Fruit fly (Drosophila melanogaster) whole organism, embryonic: ENCODE results near the gene CG31637.
A peak's percentile ranks its signal among the peaks of the same experiment; 100 is the strongest.

ENCODE experiments used
- Aef1 ChIP-seq: fragments of 200-800 bp; sonication (Bioruptor generic); IDR thresholded peaks from 3 replicates; pipeline ENCODE4 v1.3.6; 2022; ENCODE audit warnings: missing biosample characterization, missing genetic modification characterization
- Asciz ChIP-seq: fragments of 200-800 bp; sonication (Bioruptor generic); optimal IDR thresholded peaks from 2 replicates; lab custom pipeline; 2017; ENCODE audit warnings: missing biosample characterization, mild to moderate bottlenecking, missing genetic modification characterization, missing genetic modification reagents
- Awh ChIP-seq: fragments of 200-800 bp; sonication (Bioruptor generic); IDR thresholded peaks from 2 replicates; pipeline ENCODE4, ENCODE4 v1.3.6; 2022; ENCODE audit warnings: missing biosample characterization, missing genetic modification characterization
- BtbVII ChIP-seq: fragments of 200-800 bp; sonication (Bioruptor generic); optimal IDR thresholded peaks from 3 replicates; lab custom pipeline; 2017; ENCODE audit warnings: missing biosample characterization, mild to moderate bottlenecking, missing genetic modification characterization
- C15 ChIP-seq: fragments of 200-800 bp; sonication (Bioruptor generic); IDR thresholded peaks from 3 replicates; pipeline ENCODE4 v1.3.6; 2022; ENCODE audit warnings: missing biosample characterization, missing genetic modification characterization
- CG1024 ChIP-seq: fragments of 200-800 bp; sonication (Bioruptor generic); IDR thresholded peaks from 2 replicates; pipeline ENCODE4 v1.3.6; 2022; ENCODE audit warnings: missing biosample characterization, missing genetic modification characterization
- CG11085 ChIP-seq: fragments of 200-800 bp; sonication (Bioruptor generic); IDR thresholded peaks from 2 replicates; pipeline ENCODE4 v1.3.6; 2022; ENCODE audit warnings: missing biosample characterization, missing genetic modification characterization
- CG11093 ChIP-seq: fragments of 200-800 bp; sonication (Bioruptor generic); IDR thresholded peaks from 3 replicates; pipeline ENCODE4 v1.3.6; 2022; ENCODE audit warnings: missing biosample characterization, missing genetic modification characterization
- CG12071 ChIP-seq: fragments of 200-800 bp; sonication (Bioruptor generic); optimal IDR thresholded peaks from 3 replicates; lab custom pipeline; 2018; ENCODE audit warnings: missing biosample characterization, mild to moderate bottlenecking, missing genetic modification characterization
- CG12299 ChIP-seq: fragments of 200-800 bp; sonication (Bioruptor generic); optimal IDR thresholded peaks from 2 replicates; lab custom pipeline; 2018; ENCODE audit warnings: missing biosample characterization, mild to moderate bottlenecking, missing genetic modification characterization
- CG1233 ChIP-seq: fragments of 200-800 bp; sonication (Bioruptor generic); optimal IDR thresholded peaks from 4 replicates; lab custom pipeline; 2018; ENCODE audit warnings: missing biosample characterization, mild to moderate bottlenecking, missing genetic modification characterization
- CG1602 ChIP-seq: fragments of 200-800 bp; sonication (Bioruptor generic); optimal IDR thresholded peaks from 3 replicates; lab custom pipeline; 2016; ENCODE audit warnings: missing biosample characterization, missing genetic modification characterization
- CG16815 ChIP-seq: fragments of 200-800 bp; sonication (Bioruptor generic); optimal IDR thresholded peaks from 3 replicates; lab custom pipeline; 2017; ENCODE audit warnings: missing biosample characterization, mild to moderate bottlenecking, missing genetic modification characterization
- CG2202 ChIP-seq: fragments of 200-800 bp; sonication (Bioruptor generic); optimal IDR thresholded peaks from 2 replicates; lab custom pipeline; 2018; ENCODE audit warnings: missing biosample characterization, mild to moderate bottlenecking, missing genetic modification characterization
- CG31224 ChIP-seq: fragments of 200-800 bp; sonication (Bioruptor generic); IDR thresholded peaks from 2 replicates; pipeline ENCODE4 v1.3.6; 2022; ENCODE audit warnings: missing biosample characterization, missing genetic modification characterization
- CG31441 ChIP-seq: fragments of 200-800 bp; sonication (Bioruptor generic); IDR thresholded peaks from 2 replicates; pipeline ENCODE4 v1.3.6; 2022; ENCODE audit warnings: missing biosample characterization, missing genetic modification characterization
- CG3163 ChIP-seq: fragments of 200-800 bp; sonication (Bioruptor generic); optimal IDR thresholded peaks from 3 replicates; lab custom pipeline; 2016; ENCODE audit warnings: missing biosample characterization, missing genetic modification characterization
- CG33213 ChIP-seq: fragments of 200-800 bp; sonication (Bioruptor generic); optimal IDR thresholded peaks from 3 replicates; lab custom pipeline; 2016; ENCODE audit warnings: missing biosample characterization, missing genetic modification characterization
- CG34224 ChIP-seq: fragments of 200-800 bp; sonication (Bioruptor generic); IDR thresholded peaks from 3 replicates; pipeline ENCODE4 v1.3.6; 2022; ENCODE audit warnings: missing biosample characterization, missing genetic modification characterization; ENCODE audit not compliant: partially characterized antibody
- CG4360 ChIP-seq: fragments of 200-800 bp; sonication (Bioruptor generic); IDR thresholded peaks from 2 replicates; pipeline ENCODE4 v1.3.6; 2022; ENCODE audit warnings: missing biosample characterization, missing genetic modification characterization
- CG8089 ChIP-seq: fragments of 200-800 bp; sonication (Bioruptor generic); optimal IDR thresholded peaks from 3 replicates; lab custom pipeline; 2016; ENCODE audit warnings: missing biosample characterization, missing genetic modification characterization
- Deaf1 ChIP-seq: fragments of 200-800 bp; optimal IDR thresholded peaks from 3 replicates; lab custom pipeline; 2019; ENCODE audit warnings: missing biosample characterization, mild to moderate bottlenecking, missing genetic modification characterization, moderate library complexity
- Dek ChIP-seq: fragments of 200-800 bp; sonication (Bioruptor generic); optimal IDR thresholded peaks from 3 replicates; lab custom pipeline; 2019; ENCODE audit warnings: missing biosample characterization, mild to moderate bottlenecking, missing genetic modification characterization, moderate library complexity
- Dref ChIP-seq: fragments of 200-800 bp; sonication (Bioruptor generic); IDR thresholded peaks from 2 replicates; pipeline ENCODE4 v1.3.6; 2022; ENCODE audit warnings: missing biosample characterization, missing genetic modification characterization
- Gsc ChIP-seq: fragments of 200-800 bp; sonication (Bioruptor generic); IDR thresholded peaks from 2 replicates; pipeline ENCODE4 v1.3.6; 2022; ENCODE audit warnings: missing biosample characterization, missing genetic modification characterization
- H2.0 ChIP-seq: fragments of 200-800 bp; sonication (Bioruptor generic); IDR thresholded peaks from 2 replicates; pipeline ENCODE4 v1.3.6; 2022; ENCODE audit warnings: missing biosample characterization, missing genetic modification characterization
- Hmr ChIP-seq: fragments of 200-800 bp; sonication (Bioruptor generic); optimal IDR thresholded peaks from 3 replicates; lab custom pipeline; 2017; ENCODE audit warnings: mild to moderate bottlenecking, missing biosample characterization, missing genetic modification reagents, missing genetic modification characterization
- Hsf ChIP-seq: fragments of 200-800 bp; sonication (Bioruptor generic); optimal IDR thresholded peaks from 3 replicates; lab custom pipeline; 2016; ENCODE audit warnings: missing biosample characterization, missing genetic modification characterization
- MTF-1 ChIP-seq: fragments of 200-800 bp; sonication (Bioruptor generic); optimal IDR thresholded peaks from 2 replicates; lab custom pipeline; 2018; ENCODE audit warnings: missing biosample characterization, mild to moderate bottlenecking, missing genetic modification characterization, borderline replicate concordance
- Meics ChIP-seq: fragments of 200-800 bp; sonication (Bioruptor generic); optimal IDR thresholded peaks from 2 replicates; lab custom pipeline; 2017; ENCODE audit warnings: missing biosample characterization, mild to moderate bottlenecking, missing genetic modification characterization
- NfI ChIP-seq: fragments of 200-800 bp; sonication (Bioruptor generic); optimal IDR thresholded peaks from 3 replicates; lab custom pipeline; 2018; ENCODE audit warnings: missing biosample characterization, mild to moderate bottlenecking, missing genetic modification characterization, moderate library complexity
- Oli ChIP-seq: fragments of 200-800 bp; sonication (Bioruptor generic); optimal IDR thresholded peaks from 2 replicates; lab custom pipeline; 2018; ENCODE audit warnings: missing biosample characterization, mild to moderate bottlenecking, missing genetic modification characterization, moderate library complexity
- Ptx1 ChIP-seq: fragments of 200-800 bp; sonication (Bioruptor generic); IDR thresholded peaks from 2 replicates; pipeline ENCODE4 v1.3.6; 2022; ENCODE audit warnings: missing biosample characterization, missing genetic modification characterization
- ac ChIP-seq: fragments of 200-800 bp; sonication (Bioruptor generic); optimal IDR thresholded peaks from 3 replicates; lab custom pipeline; 2017; ENCODE audit warnings: missing biosample characterization, mild to moderate bottlenecking, missing genetic modification characterization
- caup ChIP-seq: fragments of 200-800 bp; sonication (Bioruptor generic); optimal IDR thresholded peaks from 3 replicates; lab custom pipeline; 2017; ENCODE audit warnings: missing biosample characterization, mild to moderate bottlenecking, missing genetic modification characterization, moderate library complexity; ENCODE audit not compliant: severe bottlenecking
- cg ChIP-seq: fragments of 200-800 bp; sonication (Bioruptor generic); optimal IDR thresholded peaks from 3 replicates; lab custom pipeline; 2019; ENCODE audit warnings: missing biosample characterization, mild to moderate bottlenecking, missing genetic modification characterization, moderate library complexity
- crc ChIP-seq: fragments of 200-800 bp; sonication (Bioruptor generic); optimal IDR thresholded peaks from 2 replicates; lab custom pipeline; 2016; ENCODE audit warnings: missing biosample characterization, missing genetic modification characterization
- dmrt99B ChIP-seq: fragments of 200-800 bp; sonication (Bioruptor generic); optimal IDR thresholded peaks from 2 replicates; lab custom pipeline; 2018; ENCODE audit warnings: missing biosample characterization, mild to moderate bottlenecking, missing genetic modification characterization, moderate library complexity
- hb ChIP-seq: fragments of 200-800 bp; sonication (Bioruptor generic); IDR thresholded peaks from 3 replicates; pipeline ENCODE4 v1.3.6; 2022; ENCODE audit warnings: missing biosample characterization, missing genetic modification characterization; ENCODE audit not compliant: partially characterized antibody
- hth ChIP-seq: fragments of >200 bp; optimal IDR thresholded peaks from 2 replicates; lab custom pipeline; 2017; ENCODE audit warnings: inconsistent platforms
- kay ChIP-seq: fragments of 200-800 bp; sonication (Bioruptor generic); optimal IDR thresholded peaks from 2 replicates; lab custom pipeline; 2016; ENCODE audit warnings: missing biosample characterization, missing genetic modification characterization
- maf-S ChIP-seq: fragments of 200-800 bp; sonication (Bioruptor generic); optimal IDR thresholded peaks from 2 replicates; lab custom pipeline; 2016; ENCODE audit warnings: missing biosample characterization, missing genetic modification characterization
- nmo ChIP-seq: fragments of 200-800 bp; sonication (Bioruptor generic); optimal IDR thresholded peaks from 2 replicates; lab custom pipeline; 2018; ENCODE audit warnings: missing biosample characterization, mild to moderate bottlenecking, missing genetic modification characterization, moderate library complexity
- pum ChIP-seq: fragments of 200-800 bp; sonication (Bioruptor generic); optimal IDR thresholded peaks from 2 replicates; lab custom pipeline; 2016; ENCODE audit warnings: missing biosample characterization, missing genetic modification characterization
- run ChIP-seq: fragments of 200-800 bp; sonication (Bioruptor generic); optimal IDR thresholded peaks from 3 replicates; lab custom pipeline; 2018; ENCODE audit warnings: missing biosample characterization, mild to moderate bottlenecking, missing genetic modification characterization
- shn ChIP-seq: fragments of 200-800 bp; sonication (Bioruptor generic); optimal IDR thresholded peaks from 3 replicates; lab custom pipeline; 2016; ENCODE audit warnings: missing biosample characterization, missing genetic modification characterization
- sima ChIP-seq: fragments of 200-800 bp; sonication (Bioruptor generic); optimal IDR thresholded peaks from 2 replicates; lab custom pipeline; 2016; ENCODE audit warnings: missing biosample characterization, missing genetic modification characterization
- tx ChIP-seq: fragments of 200-800 bp; sonication (Bioruptor generic); optimal IDR thresholded peaks from 2 replicates; lab custom pipeline; 2016; ENCODE audit warnings: missing biosample characterization, missing genetic modification characterization
- zen ChIP-seq: fragments of 200-800 bp; sonication (Bioruptor generic); optimal IDR thresholded peaks from 3 replicates; lab custom pipeline; 2018; ENCODE audit warnings: missing biosample characterization, mild to moderate bottlenecking, missing genetic modification characterization, moderate library complexity

Gene CG31637

dm6 chr2L:6473076-6474037 is 25.1 kb upstream of the CG31637 start, which contains the start of gene mmy (continued):
- peak; percentile 82 for TF ChIP-seq CG4360 (GFP tag; lab: Robert Waterston, UW)
- TF ChIP-seq Aef1 (GFP tag; lab: Robert Waterston, UW) = peak; percentile 86
- TF ChIP-seq kay (GFP tag; lab: Kevin White, UChicago) = no peak
- peak; percentile 56 for TF ChIP-seq Dek (tag; lab: Kevin White, UChicago)
- TF ChIP-seq CG2202 (tag; lab: Kevin White, UChicago) = no peak
- TF ChIP-seq CG33213 (GFP tag; lab: Kevin White, UChicago) = peak; percentile 53
- TF ChIP-seq Deaf1 (tag; lab: Kevin White, UChicago) = peak; percentile 24
- TF ChIP-seq ac (GFP tag; lab: Kevin White, UChicago) = no peak
- TF ChIP-seq CG34224 (GFP tag; lab: Robert Waterston, UW) = no peak; the same call in 2 of the 3 replicates
- TF ChIP-seq zen (tag; lab: Kevin White, UChicago) = no peak
- TF ChIP-seq BtbVII (GFP tag; lab: Kevin White, UChicago) = peak; percentile 23
- TF ChIP-seq CG8089 (GFP tag; lab: Kevin White, UChicago) = peak; percentile 4
- TF ChIP-seq Gsc (GFP tag; lab: Robert Waterston, UW) = no peak
- peak; percentile 62 for TF ChIP-seq Ptx1
- TF ChIP-seq NfI (GFP tag; lab: Kevin White, UChicago) = peak; percentile 27
- TF ChIP-seq caup (GFP tag; lab: Kevin White, UChicago) = peak; percentile 4
- peak; percentile 44 for TF ChIP-seq Asciz (GFP tag; lab: Kevin White, UChicago)
- TF ChIP-seq CG16815 = no peak
- TF ChIP-seq Dref (GFP tag; lab: Robert Waterston, UW) = peak; percentile 76
- TF ChIP-seq C15 (GFP tag; lab: Robert Waterston, UW) = no peak
- peak; percentile 43 for TF ChIP-seq CG12299
- TF ChIP-seq Hsf (GFP tag; lab: Kevin White, UChicago) = peak; percentile 1
- peak; percentile 66 for TF ChIP-seq CG31441 (GFP tag; lab: Robert Waterston, UW)
- peak; percentile 71 for TF ChIP-seq Oli (tag; lab: Kevin White, UChicago)
- peak; percentile 18 for TF ChIP-seq tx (GFP tag; lab: Kevin White, UChicago)
- no peak for TF ChIP-seq sima (GFP tag; lab: Kevin White, UChicago)
- no peak for TF ChIP-seq hth (lab: Kevin White, UChicago)
- no peak for TF ChIP-seq CG11093
- TF ChIP-seq Awh (GFP tag; lab: Robert Waterston, UW) = 0 out of 2 replicates have a peak, but pooled peaks have one; percentile 21
- peak; percentile 39 for TF ChIP-seq CG3163 (GFP tag; lab: Kevin White, UChicago)
- TF ChIP-seq CG11085 (GFP tag; lab: Robert Waterston, UW) = no peak
- no peak for TF ChIP-seq CG1024
- peak; percentile 13 for TF ChIP-seq maf-S (GFP tag; lab: Kevin White, UChicago)
- TF ChIP-seq H2.0 (GFP tag; lab: Robert Waterston, UW) = no peak; the same call in 1 of the 2 replicates
- peak; percentile 56 for TF ChIP-seq Hmr
- peak; percentile 81 for TF ChIP-seq dmrt99B (tag; lab: Kevin White, UChicago)
- TF ChIP-seq pum = no peak
- TF ChIP-seq crc (GFP tag; lab: Kevin White, UChicago) = peak; percentile 17
- TF ChIP-seq hb (GFP tag; lab: Robert Waterston, UW) = no peak
- no peak for TF ChIP-seq CG12071 (GFP tag; lab: Kevin White, UChicago)
- TF ChIP-seq MTF-1 = no peak
- TF ChIP-seq nmo (GFP tag; lab: Kevin White, UChicago) = peak; percentile 78
- TF ChIP-seq CG1233 = peak; percentile 1
- TF ChIP-seq CG1602 (GFP tag; lab: Kevin White, UChicago) = peak; percentile 21
- TF ChIP-seq cg (GFP tag; lab: Kevin White, UChicago) = peak; percentile 98
- TF ChIP-seq CG31224 (GFP tag; lab: Robert Waterston, UW) = no peak
- peak; percentile 11 for TF ChIP-seq run (tag; lab: Kevin White, UChicago)
- TF ChIP-seq shn (GFP tag; lab: Kevin White, UChicago) = peak; percentile 48
- peak; percentile 46 for TF ChIP-seq Meics (GFP tag; lab: Kevin White, UChicago)
